Worm (Caenorhabditis elegans) whole organism, late embryonic: Measurements from ENCODE around the gene flad-1.

Source experiments
- C08G9.2 ChIP-seq: sonication (generic microtip); optimal IDR thresholded peaks from 2 replicates; lab custom pipeline; 2016; ENCODE audit warnings: mild to moderate bottlenecking, missing genetic modification characterization, moderate library complexity, missing compliant biosample characterization
- C38D4.7 ChIP-seq: fragments of 200-800 bp; sonication (Bioruptor generic); optimal IDR thresholded peaks from 2 replicates; lab custom pipeline; 2018; ENCODE audit warnings: mild to moderate bottlenecking, missing genetic modification characterization, moderate library complexity, missing compliant biosample characterization
- F13H6.1 ChIP-seq: sonication (generic microtip); optimal IDR thresholded peaks from 2 replicates; lab custom pipeline; 2016; ENCODE audit warnings: missing genetic modification characterization, missing compliant biosample characterization
- T23F11.4 ChIP-seq: fragments of 200-800 bp; sonication (Bioruptor generic); optimal IDR thresholded peaks from 2 replicates; lab custom pipeline; 2018; ENCODE audit warnings: mild to moderate bottlenecking, missing genetic modification characterization, missing compliant biosample characterization
- Y22D7AL.16 ChIP-seq: sonication (generic microtip); optimal IDR thresholded peaks from 2 replicates; lab custom pipeline; 2016; ENCODE audit warnings: missing genetic modification characterization, missing compliant biosample characterization
- ama-1 ChIP-seq: fragments of 150-350 bp; optimal IDR thresholded peaks from 2 replicates; lab custom pipeline; 2014
- ceh-14 ChIP-seq: sonication (generic microtip); optimal IDR thresholded peaks from 2 replicates; lab custom pipeline; 2016; ENCODE audit warnings: missing genotype, missing genetic modification characterization, missing compliant biosample characterization
- ceh-18 ChIP-seq: sonication (generic microtip); optimal IDR thresholded peaks from 2 replicates; lab custom pipeline; 2016; ENCODE audit warnings: missing genetic modification characterization, missing compliant biosample characterization
- ceh-19 ChIP-seq: fragments of 200-800 bp; sonication (Bioruptor generic); optimal IDR thresholded peaks from 2 replicates; lab custom pipeline; 2018; ENCODE audit warnings: mild to moderate bottlenecking, missing genetic modification characterization, missing compliant biosample characterization
- ceh-2 ChIP-seq: sonication (generic microtip); optimal IDR thresholded peaks from 2 replicates; lab custom pipeline; 2016; ENCODE audit warnings: missing genotype, missing genetic modification characterization, missing compliant biosample characterization
- ceh-22 ChIP-seq: sonication (generic microtip); optimal IDR thresholded peaks from 2 replicates; lab custom pipeline; 2017; ENCODE audit warnings: missing biosample characterization, missing genetic modification characterization
- ceh-30 ChIP-seq: fragments of 150-350 bp; optimal IDR thresholded peaks from 2 replicates; lab custom pipeline; 2014; ENCODE audit warnings: missing biosample characterization, missing genetic modification characterization
- ceh-34 ChIP-seq: sonication (generic microtip); optimal IDR thresholded peaks from 2 replicates; lab custom pipeline; 2016; ENCODE audit warnings: mild to moderate bottlenecking, missing genetic modification characterization, missing compliant biosample characterization
- ceh-48 ChIP-seq: sonication (generic microtip); optimal IDR thresholded peaks from 2 replicates; lab custom pipeline; 2016; ENCODE audit warnings: missing genetic modification characterization, inconsistent platforms, missing compliant biosample characterization
- ceh-6 ChIP-seq: fragments of 200-800 bp; sonication (Bioruptor generic); optimal IDR thresholded peaks from 2 replicates; lab custom pipeline; 2018; ENCODE audit warnings: mild to moderate bottlenecking, missing genetic modification characterization, missing compliant biosample characterization
- ceh-9 ChIP-seq: sonication (generic microtip); optimal IDR thresholded peaks from 2 replicates; lab custom pipeline; 2016; ENCODE audit warnings: mild to moderate bottlenecking, missing genetic modification characterization, inconsistent platforms, missing compliant biosample characterization
- che-1 ChIP-seq: sonication (generic microtip); optimal IDR thresholded peaks from 2 replicates; lab custom pipeline; 2016; ENCODE audit warnings: mild to moderate bottlenecking, missing genetic modification characterization, missing compliant biosample characterization
- dmd-4 ChIP-seq: sonication (generic microtip); optimal IDR thresholded peaks from 2 replicates; lab custom pipeline; 2016; ENCODE audit warnings: borderline replicate concordance, missing genetic modification characterization, missing compliant biosample characterization
- dve-1 ChIP-seq: sonication (generic microtip); optimal IDR thresholded peaks from 2 replicates; lab custom pipeline; 2017; ENCODE audit warnings: antibody characterized with exemption, mild to moderate bottlenecking, missing genetic modification characterization, missing compliant biosample characterization
- elt-4 ChIP-seq: sonication (generic microtip); optimal IDR thresholded peaks from 2 replicates; lab custom pipeline; 2016; ENCODE audit warnings: missing genetic modification characterization, missing compliant biosample characterization
- fax-1 ChIP-seq: sonication (generic microtip); optimal IDR thresholded peaks from 2 replicates; lab custom pipeline; 2016; ENCODE audit warnings: missing genotype, missing genetic modification characterization, missing compliant biosample characterization
- fkh-6 ChIP-seq: sonication (generic microtip); optimal IDR thresholded peaks from 2 replicates; lab custom pipeline; 2016; ENCODE audit warnings: missing genetic modification characterization, missing compliant biosample characterization
- gmeb-2 ChIP-seq: sonication (generic microtip); optimal IDR thresholded peaks from 2 replicates; lab custom pipeline; 2016; ENCODE audit warnings: missing genetic modification characterization, inconsistent platforms, missing compliant biosample characterization
- hlh-13 ChIP-seq: fragments of 200-800 bp; sonication (Bioruptor generic); optimal IDR thresholded peaks from 2 replicates; lab custom pipeline; 2018; ENCODE audit warnings: mild to moderate bottlenecking, missing genetic modification characterization, missing compliant biosample characterization
- hlh-15 ChIP-seq: sonication (generic microtip); optimal IDR thresholded peaks from 2 replicates; lab custom pipeline; 2016; ENCODE audit warnings: missing genetic modification characterization, missing compliant biosample characterization
- hlh-30 ChIP-seq: sonication (generic microtip); optimal IDR thresholded peaks from 2 replicates; lab custom pipeline; 2017; ENCODE audit warnings: antibody characterized with exemption, missing genetic modification characterization, missing compliant biosample characterization; ENCODE audit not compliant: insufficient read depth
- hlh-6 ChIP-seq: sonication (generic microtip); optimal IDR thresholded peaks from 2 replicates; lab custom pipeline; 2016; ENCODE audit warnings: missing genotype, missing genetic modification characterization, missing compliant biosample characterization
- hlh-8 ChIP-seq: sonication (generic microtip); optimal IDR thresholded peaks from 2 replicates; lab custom pipeline; 2016; ENCODE audit warnings: missing genotype, missing genetic modification characterization, missing compliant biosample characterization
- lim-6 ChIP-seq: sonication (generic microtip); optimal IDR thresholded peaks from 2 replicates; lab custom pipeline; 2016; ENCODE audit warnings: missing genetic modification characterization, missing compliant biosample characterization
- lin-11 ChIP-seq: fragments of 200-800 bp; sonication (Bioruptor generic); optimal IDR thresholded peaks from 2 replicates; lab custom pipeline; 2018; ENCODE audit warnings: mild to moderate bottlenecking, missing genetic modification characterization, missing compliant biosample characterization
- mec-3 ChIP-seq: sonication (generic microtip); optimal IDR thresholded peaks from 2 replicates; lab custom pipeline; 2016; ENCODE audit warnings: borderline replicate concordance, missing genetic modification characterization, missing compliant biosample characterization
- nhr-232 ChIP-seq: sonication (generic microtip); optimal IDR thresholded peaks from 2 replicates; lab custom pipeline; 2016; ENCODE audit warnings: missing genetic modification characterization, missing compliant biosample characterization
- odd-2 ChIP-seq: sonication (generic microtip); optimal IDR thresholded peaks from 2 replicates; lab custom pipeline; 2017; ENCODE audit warnings: antibody characterized with exemption, mild to moderate bottlenecking, missing genetic modification characterization, missing compliant biosample characterization
- pax-1 ChIP-seq: fragments of 150-350 bp; optimal IDR thresholded peaks from 2 replicates; lab custom pipeline; 2014; ENCODE audit warnings: missing biosample characterization, missing genetic modification characterization
- pha-2 ChIP-seq: sonication (generic microtip); optimal IDR thresholded peaks from 2 replicates; lab custom pipeline; 2017; ENCODE audit warnings: mild to moderate bottlenecking, missing genetic modification characterization, missing compliant biosample characterization
- pha-4 ChIP-seq: fragments of 150-350 bp; optimal IDR thresholded peaks from 2 replicates; lab custom pipeline; 2018; ENCODE audit warnings: missing biosample characterization, missing genetic modification reagents, missing genetic modification characterization
- pros-1 ChIP-seq: fragments of 150-350 bp; optimal IDR thresholded peaks from 2 replicates; lab custom pipeline; 2014; ENCODE audit warnings: missing biosample characterization, missing genetic modification reagents, missing genetic modification characterization
- ref-2 ChIP-seq: sonication (generic microtip); optimal IDR thresholded peaks from 2 replicates; lab custom pipeline; 2016; ENCODE audit warnings: missing genetic modification characterization, missing compliant biosample characterization
- rnt-1 ChIP-seq: sonication (generic microtip); optimal IDR thresholded peaks from 2 replicates; lab custom pipeline; 2016; ENCODE audit warnings: missing genetic modification characterization, missing compliant biosample characterization
- sox-4 ChIP-seq: sonication (generic microtip); optimal IDR thresholded peaks from 2 replicates; lab custom pipeline; 2017; ENCODE audit warnings: mild to moderate bottlenecking, missing genetic modification characterization, inconsistent platforms, missing compliant biosample characterization
- syd-9 ChIP-seq: sonication (generic microtip); optimal IDR thresholded peaks from 2 replicates; lab custom pipeline; 2016; ENCODE audit warnings: mild to moderate bottlenecking, missing genetic modification characterization, moderate library complexity, missing compliant biosample characterization
- tbx-2 ChIP-seq: sonication (generic microtip); optimal IDR thresholded peaks from 2 replicates; lab custom pipeline; 2016; ENCODE audit warnings: missing genetic modification characterization, missing compliant biosample characterization
- tbx-7 ChIP-seq: sonication (generic microtip); optimal IDR thresholded peaks from 2 replicates; lab custom pipeline; 2016; ENCODE audit warnings: missing genotype, missing genetic modification characterization, missing compliant biosample characterization
- ttx-3 ChIP-seq: sonication (generic microtip); optimal IDR thresholded peaks from 2 replicates; lab custom pipeline; 2016; ENCODE audit warnings: missing genetic modification reagents, missing genetic modification characterization, missing compliant biosample characterization
- unc-3 ChIP-seq, 2 experiments: fragments of 200-800 bp in 1 of 2; sonication (Bioruptor generic) in 1 of 2; sonication (generic microtip) in 1 of 2; conservative IDR thresholded peaks in 1 of 2; optimal IDR thresholded peaks in 1 of 2; 2 replicates each; pipeline versions ENCODE4 v1.3.6 to Lab custom; 2016 to 2022; ENCODE audit warnings: missing compliant biosample characterization in 2 of 2, missing genetic modification characterization in 2 of 2, missing genetic modification reagents in 1 of 2
- unc-42 ChIP-seq: sonication (generic microtip); optimal IDR thresholded peaks from 2 replicates; lab custom pipeline; 2016; ENCODE audit warnings: missing genotype, missing genetic modification characterization, missing compliant biosample characterization
- unc-55 ChIP-seq: sonication (generic microtip); optimal IDR thresholded peaks from 2 replicates; lab custom pipeline; 2017; ENCODE audit warnings: missing biosample characterization, missing genetic modification reagents, missing genetic modification characterization
- unc-86 ChIP-seq: sonication (generic microtip); optimal IDR thresholded peaks from 2 replicates; lab custom pipeline; 2016; ENCODE audit warnings: missing genetic modification characterization, missing compliant biosample characterization
- zip-5 ChIP-seq: sonication (generic microtip); optimal IDR thresholded peaks from 2 replicates; lab custom pipeline; 2016; ENCODE audit warnings: missing genetic modification characterization, missing compliant biosample characterization

Gene flad-1

DNA sequence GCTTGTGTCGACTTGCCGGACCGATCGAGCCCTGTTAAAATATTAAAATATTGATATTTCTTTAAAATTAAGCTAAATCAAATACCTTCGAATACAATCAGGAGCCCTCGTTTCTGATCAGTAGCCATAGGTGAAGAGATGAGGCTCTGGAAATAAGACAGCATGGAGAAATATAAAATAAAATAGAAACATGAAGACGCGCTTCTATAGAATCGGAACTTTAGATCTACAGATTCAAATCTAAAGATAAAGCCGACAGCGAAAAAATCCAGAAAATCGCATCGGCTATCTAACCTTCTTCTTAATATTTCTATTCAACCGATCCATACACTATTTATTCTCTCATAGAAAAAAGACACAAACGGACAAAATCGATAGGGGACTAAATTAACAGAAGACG lies 23.0 kb downstream of the flad-1 start, which contains the start of gene dtmk-1:
Gene dtmk-1 (minus strand): TSS at position 146 of the 400 bp plus-strand sequence.
- TF ChIP-seq ceh-22 (no peak), syd-9 (tag; lab: Kevin White, UChicago) (no peak), ceh-34 (tag; lab: Kevin White, UChicago) (no peak), gmeb-2 (tag; lab: Kevin White, UChicago) (no peak), che-1 (tag; lab: Kevin White, UChicago) (no peak), odd-2 (no peak), ama-1 (lab: Kevin White, UChicago) (no peak), T23F11.4 (GFP tag; lab: Kevin White, UChicago) (no peak), unc-42 (tag; lab: Kevin White, UChicago) (no peak), tbx-7 (no peak), lin-11 (tag; lab: Kevin White, UChicago) (no peak), fkh-6 (tag; lab: Kevin White, UChicago) (no peak)

- TF ChIP-seq C38D4.7 (no peak), dmd-4 (tag; lab: Kevin White, UChicago) (no peak), elt-4 (tag; lab: Kevin White, UChicago) (no peak), mec-3 (tag; lab: Kevin White, UChicago) (no peak), sox-4 (tag; lab: Kevin White, UChicago) (no peak), Y22D7AL.16 (no peak), fkh-6 (tag; lab: Kevin White, UChicago) (no peak), tbx-2 (tag; lab: Kevin White, UChicago) (peak; percentile 83), pros-1 (tag; lab: Kevin White, UChicago) (no peak), unc-3 (GFP tag; conservative IDR thresholded peaks at IDR 0.05; lab: Robert Waterston, UW) (no peak), unc-3 (tag; optimal IDR thresholded peaks at IDR 0.05; lab: Kevin White, UChicago) (no peak), unc-55 (no peak), rnt-1 (tag; lab: Kevin White, UChicago) (no peak), C08G9.2 (peak; percentile 74), unc-42 (tag; lab: Kevin White, UChicago) (peak; percentile 25), che-1 (tag; lab: Kevin White, UChicago) (no peak), ceh-2 (tag; lab: Kevin White, UChicago) (peak; percentile 75), gmeb-2 (tag; lab: Kevin White, UChicago) (no peak), tbx-7 (peak; percentile 50), syd-9 (tag; lab: Kevin White, UChicago) (no peak), ttx-3 (tag; lab: Kevin White, UChicago) (no peak), ceh-19 (no peak), hlh-13 (GFP tag; lab: Kevin White, UChicago) (no peak), ceh-34 (tag; lab: Kevin White, UChicago) (no peak), hlh-30 (tag; lab: Kevin White, UChicago) (no peak), ceh-9 (no peak), ceh-48 (tag; lab: Kevin White, UChicago) (no peak), dve-1 (no peak), ceh-18 (tag; lab: Kevin White, UChicago) (no peak), ref-2 (tag; lab: Kevin White, UChicago) (no peak), ceh-14 (tag; lab: Kevin White, UChicago) (no peak), pax-1 (no peak), hlh-8 (tag; lab: Kevin White, UChicago) (peak; percentile 43), ceh-6 (GFP tag; lab: Kevin White, UChicago) (no peak), nhr-232 (no peak), pha-2 (tag; lab: Kevin White, UChicago) (no peak), fax-1 (tag; lab: Kevin White, UChicago) (no peak), ceh-30 (no peak), hlh-15 (tag; lab: Kevin White, UChicago) (no peak), F13H6.1 (no peak), hlh-6 (no peak), T23F11.4 (GFP tag; lab: Kevin White, UChicago) (no peak), zip-5 (tag; lab: Kevin White, UChicago) (no peak), pha-4 (tag; lab: Kevin White, UChicago) (no peak), unc-86 (tag; lab: Kevin White, UChicago) (no peak), lim-6 (tag; lab: Kevin White, UChicago) (no peak)
Observed at ce11 chrII:9967999-9968706, 24.2 kb downstream of the flad-1 start, which contains the start of the genes R53.4 and psf-1. Gene R53.4, minus strand, starts transcription at chrII:9968049. Gene psf-1, plus strand, starts transcription at chrII:9968673.
